Fruit fly (Drosophila melanogaster) whole organism, embryonic: ENCODE data around the gene DPCoAC.

Experiments used
- Antp ChIP-seq: fragments of 200-800 bp; sonication (Bioruptor generic); optimal IDR thresholded peaks from 3 replicates; lab custom pipeline; 2016; ENCODE audit warnings: missing biosample characterization, missing genetic modification characterization
- CG10147 ChIP-seq: fragments of 200-800 bp; sonication (Bioruptor generic); optimal IDR thresholded peaks from 2 replicates; lab custom pipeline; 2019; ENCODE audit warnings: missing biosample characterization, mild to moderate bottlenecking, missing genetic modification characterization, moderate library complexity
- CG11247 ChIP-seq: fragments of 200-800 bp; sonication (Bioruptor generic); IDR thresholded peaks from 2 replicates; pipeline ENCODE4 v1.3.6; 2022; ENCODE audit warnings: missing biosample characterization, missing genetic modification characterization
- CG11398 ChIP-seq: fragments of 200-800 bp; sonication (Bioruptor generic); optimal IDR thresholded peaks from 2 replicates; lab custom pipeline; 2016; ENCODE audit warnings: missing biosample characterization, missing genetic modification characterization
- CG14860 ChIP-seq: fragments of 200-800 bp; sonication (Bioruptor generic); IDR thresholded peaks from 3 replicates; pipeline ENCODE4 v1.3.6; 2022; ENCODE audit warnings: missing biosample characterization, missing genetic modification characterization; ENCODE audit not compliant: partially characterized antibody
- CG15696 ChIP-seq: fragments of 200-800 bp; sonication (Bioruptor generic); optimal IDR thresholded peaks from 2 replicates; lab custom pipeline; 2019; ENCODE audit warnings: missing biosample characterization, mild to moderate bottlenecking, missing genetic modification characterization, moderate library complexity
- CG1647 ChIP-seq: fragments of 200-800 bp; sonication (Bioruptor generic); optimal IDR thresholded peaks from 3 replicates; lab custom pipeline; 2016; ENCODE audit warnings: missing biosample characterization, missing genetic modification characterization
- CG17385 ChIP-seq: fragments of 200-800 bp; sonication (Bioruptor generic); optimal IDR thresholded peaks from 3 replicates; lab custom pipeline; 2018; ENCODE audit warnings: missing biosample characterization, mild to moderate bottlenecking, missing genetic modification characterization
- CG17829 ChIP-seq: fragments of 200-800 bp; optimal IDR thresholded peaks from 2 replicates; lab custom pipeline; 2019; ENCODE audit warnings: missing biosample characterization, mild to moderate bottlenecking, missing genetic modification characterization, moderate library complexity
- CG18599 ChIP-seq: fragments of 200-800 bp; sonication (Bioruptor generic); optimal IDR thresholded peaks from 3 replicates; lab custom pipeline; 2017; ENCODE audit warnings: missing biosample characterization, missing genetic modification characterization, mild to moderate bottlenecking, moderate library complexity, missing genetic modification reagents
- CG2712 ChIP-seq: fragments of 200-800 bp; optimal IDR thresholded peaks from 3 replicates; lab custom pipeline; 2019; ENCODE audit warnings: missing biosample characterization, mild to moderate bottlenecking, missing genetic modification characterization, moderate library complexity
- CG3163 ChIP-seq: fragments of 200-800 bp; sonication (Bioruptor generic); optimal IDR thresholded peaks from 3 replicates; lab custom pipeline; 2016; ENCODE audit warnings: missing biosample characterization, missing genetic modification characterization
- CG34422 ChIP-seq: fragments of 200-800 bp; sonication (Bioruptor generic); IDR thresholded peaks from 3 replicates; pipeline ENCODE4 v1.3.6; 2022; ENCODE audit warnings: missing biosample characterization, missing genetic modification characterization
- CG3995 ChIP-seq: fragments of 200-800 bp; sonication (Bioruptor generic); optimal IDR thresholded peaks from 3 replicates; lab custom pipeline; 2016; ENCODE audit warnings: missing biosample characterization, missing genetic modification characterization
- CG4328 ChIP-seq: fragments of 200-800 bp; sonication (Bioruptor generic); optimal IDR thresholded peaks from 3 replicates; lab custom pipeline; 2017; ENCODE audit warnings: missing biosample characterization, missing genetic modification reagents, missing genetic modification characterization
- CG5245 ChIP-seq: fragments of 200-800 bp; sonication (Bioruptor generic); optimal IDR thresholded peaks from 3 replicates; lab custom pipeline; 2016; ENCODE audit warnings: missing biosample characterization, missing genetic modification characterization
- CG6765 ChIP-seq: fragments of 200-800 bp; sonication (Bioruptor generic); optimal IDR thresholded peaks from 3 replicates; lab custom pipeline; 2017; ENCODE audit warnings: missing biosample characterization, mild to moderate bottlenecking, missing genetic modification characterization
- CG7357 ChIP-seq: fragments of 200-800 bp; sonication (Bioruptor generic); IDR thresholded peaks from 3 replicates; pipeline ENCODE4 v1.3.6; 2022; ENCODE audit warnings: missing biosample characterization, missing genetic modification characterization
- CG7928 ChIP-seq: fragments of 200-800 bp; sonication (Bioruptor generic); optimal IDR thresholded peaks from 2 replicates; lab custom pipeline; 2017; ENCODE audit warnings: missing biosample characterization, mild to moderate bottlenecking, missing genetic modification characterization
- CG8290 ChIP-seq, 3 experiments: fragments of 200-800 bp; sonication (Bioruptor generic); optimal IDR thresholded peaks; 2 replicates each; lab custom pipeline; 2016 to 2019; ENCODE audit warnings: missing biosample characterization in 3 of 3, missing genetic modification characterization in 3 of 3, mild to moderate bottlenecking in 2 of 3, moderate library complexity in 1 of 3
- CG8944 ChIP-seq: fragments of 200-800 bp; sonication (Bioruptor generic); optimal IDR thresholded peaks from 3 replicates; lab custom pipeline; 2016; ENCODE audit warnings: missing biosample characterization, missing genetic modification characterization
- CG9727 ChIP-seq: fragments of 200-800 bp; sonication (Bioruptor generic); optimal IDR thresholded peaks from 3 replicates; lab custom pipeline; 2017; ENCODE audit warnings: missing biosample characterization, mild to moderate bottlenecking, missing genetic modification characterization
- CrebB ChIP-seq: fragments of 200-800 bp; sonication (Bioruptor generic); optimal IDR thresholded peaks from 3 replicates; lab custom pipeline; 2018; ENCODE audit warnings: missing biosample characterization, mild to moderate bottlenecking, missing genetic modification characterization
- Dad ChIP-seq: fragments of 200-800 bp; sonication (Bioruptor generic); optimal IDR thresholded peaks from 3 replicates; lab custom pipeline; 2016; ENCODE audit warnings: missing biosample characterization, missing genetic modification characterization
- Deaf1 ChIP-seq: fragments of 200-800 bp; optimal IDR thresholded peaks from 3 replicates; lab custom pipeline; 2019; ENCODE audit warnings: missing biosample characterization, mild to moderate bottlenecking, missing genetic modification characterization, moderate library complexity
- E2f1 ChIP-seq: fragments of 200-800 bp; sonication (Bioruptor generic); IDR thresholded peaks from 2 replicates; pipeline ENCODE4 v1.3.6; 2022; ENCODE audit warnings: missing biosample characterization, missing genetic modification characterization
- HLH3B ChIP-seq: fragments of 200-800 bp; sonication (Bioruptor generic); IDR thresholded peaks from 2 replicates; pipeline ENCODE4 v1.3.6; 2022; ENCODE audit warnings: missing biosample characterization, missing genetic modification characterization
- Hr51 ChIP-seq, 2 experiments: fragments of 200-800 bp; sonication (Bioruptor generic); optimal IDR thresholded peaks; 2 replicates in 1 of 2; 3 replicates in 1 of 2; lab custom pipeline; 2016 to 2018; ENCODE audit warnings: missing biosample characterization in 2 of 2, missing genetic modification characterization in 2 of 2, mild to moderate bottlenecking in 1 of 2, moderate library complexity in 1 of 2
- Med ChIP-seq: fragments of 200-800 bp; sonication (Bioruptor generic); peaks from one replicate; lab custom pipeline; 2016; ENCODE audit warnings: missing biosample characterization, missing genetic modification characterization, mild to moderate bottlenecking, inconsistent platforms, moderate library complexity
- TFAM ChIP-seq: fragments of 200-800 bp; sonication (Bioruptor generic); optimal IDR thresholded peaks from 2 replicates; lab custom pipeline; 2017; ENCODE audit warnings: missing biosample characterization, missing genetic modification characterization, inconsistent platforms
- Vsx1 ChIP-seq: fragments of 200-800 bp; sonication (Bioruptor generic); optimal IDR thresholded peaks from 2 replicates; lab custom pipeline; 2017; ENCODE audit warnings: missing biosample characterization, mild to moderate bottlenecking, missing genetic modification characterization, missing genetic modification reagents
- chm ChIP-seq: fragments of 200-800 bp; sonication (Bioruptor generic); IDR thresholded peaks from 2 replicates; pipeline ENCODE4 v1.3.6; 2022; ENCODE audit warnings: missing biosample characterization, missing genetic modification characterization
- corto ChIP-seq: fragments of 200-800 bp; sonication (Bioruptor generic); optimal IDR thresholded peaks from 2 replicates; lab custom pipeline; 2016; ENCODE audit warnings: missing biosample characterization, mild to moderate bottlenecking, missing genetic modification characterization, moderate library complexity
- da ChIP-seq: fragments of 200-800 bp; sonication (Bioruptor generic); optimal IDR thresholded peaks from 2 replicates; lab custom pipeline; 2016; ENCODE audit warnings: missing biosample characterization, missing genetic modification characterization
- ewg ChIP-seq: fragments of 200-800 bp; sonication (Bioruptor generic); optimal IDR thresholded peaks from 3 replicates; lab custom pipeline; 2017; ENCODE audit warnings: mild to moderate bottlenecking, missing biosample characterization, missing genetic modification reagents, missing genetic modification characterization
- exex ChIP-seq: fragments of 200-800 bp; sonication (Bioruptor generic); optimal IDR thresholded peaks from 4 replicates; lab custom pipeline; 2018; ENCODE audit warnings: missing biosample characterization, mild to moderate bottlenecking, missing genetic modification characterization, moderate library complexity
- gem ChIP-seq: fragments of 200-800 bp; sonication (Bioruptor generic); optimal IDR thresholded peaks from 2 replicates; lab custom pipeline; 2019; ENCODE audit warnings: missing biosample characterization, mild to moderate bottlenecking, missing genetic modification characterization, moderate library complexity
- her ChIP-seq: fragments of 200-800 bp; sonication (Bioruptor generic); optimal IDR thresholded peaks from 2 replicates; lab custom pipeline; 2016; ENCODE audit warnings: missing biosample characterization, missing genetic modification characterization
- mam ChIP-seq: fragments of 200-800 bp; sonication (Bioruptor generic); optimal IDR thresholded peaks from 3 replicates; lab custom pipeline; 2016; ENCODE audit warnings: missing biosample characterization, missing genetic modification characterization
- nmo ChIP-seq: fragments of 200-800 bp; sonication (Bioruptor generic); optimal IDR thresholded peaks from 2 replicates; lab custom pipeline; 2018; ENCODE audit warnings: missing biosample characterization, mild to moderate bottlenecking, missing genetic modification characterization, moderate library complexity
- pnt ChIP-seq: fragments of 200-800 bp; sonication (Bioruptor generic); optimal IDR thresholded peaks from 3 replicates; lab custom pipeline; 2016; ENCODE audit warnings: missing biosample characterization, missing genetic modification characterization
- pzg ChIP-seq: fragments of 200-800 bp; sonication (Bioruptor generic); optimal IDR thresholded peaks from 3 replicates; lab custom pipeline; 2018; ENCODE audit warnings: missing biosample characterization, mild to moderate bottlenecking, missing genetic modification characterization, moderate library complexity
- sob ChIP-seq: fragments of 200-800 bp; sonication (Bioruptor generic); IDR thresholded peaks from 2 replicates; pipeline ENCODE4 v1.3.6; 2022; ENCODE audit warnings: missing biosample characterization, missing genetic modification characterization
- twi ChIP-seq: fragments of 200-800 bp; optimal IDR thresholded peaks from 2 replicates; lab custom pipeline; 2019; ENCODE audit warnings: missing biosample characterization, mild to moderate bottlenecking, missing genetic modification characterization, moderate library complexity
- unpg ChIP-seq: fragments of 200-800 bp; sonication (Bioruptor generic); optimal IDR thresholded peaks from 3 replicates; lab custom pipeline; 2018; ENCODE audit warnings: missing biosample characterization, mild to moderate bottlenecking, missing genetic modification characterization, moderate library complexity
- usp ChIP-seq: fragments of >200 bp; optimal IDR thresholded peaks from 2 replicates; lab custom pipeline; 2017; ENCODE audit warnings: missing biosample characterization, missing genetic modification characterization
- vfl ChIP-seq: fragments of 200-800 bp; sonication (Bioruptor generic); optimal IDR thresholded peaks from 2 replicates; lab custom pipeline; 2016; ENCODE audit warnings: missing biosample characterization, missing genetic modification characterization
- wdn ChIP-seq: fragments of 200-800 bp; sonication (Bioruptor generic); IDR thresholded peaks from 2 replicates; pipeline ENCODE4 v1.3.6; 2022; ENCODE audit warnings: missing biosample characterization, missing genetic modification characterization
- wek ChIP-seq: fragments of 200-800 bp; sonication (Bioruptor generic); optimal IDR thresholded peaks from 3 replicates; lab custom pipeline; 2018; ENCODE audit warnings: missing biosample characterization, mild to moderate bottlenecking, missing genetic modification characterization, moderate library complexity
- zen ChIP-seq: fragments of 200-800 bp; sonication (Bioruptor generic); optimal IDR thresholded peaks from 3 replicates; lab custom pipeline; 2018; ENCODE audit warnings: missing biosample characterization, mild to moderate bottlenecking, missing genetic modification characterization, moderate library complexity

Gene DPCoAC

dm6 chr3R:20574535-20574980 lies 17.1 kb upstream of the DPCoAC start (continued):
- TF ChIP-seq CG11247 (GFP tag; lab: Robert Waterston, UW) (no peak), CG11398 (peak; percentile 2), HLH3B (GFP tag; lab: Robert Waterston, UW) (no peak), CG34422 (peak; percentile 46; the same call in 1 of the 3 replicates), wek (peak; percentile 5), CG17829 (tag; lab: Kevin White, UChicago) (peak; percentile 65), unpg (peak; percentile 2), vfl (GFP tag; lab: Kevin White, UChicago) (peak; percentile 17), CG14860 (GFP tag; lab: Robert Waterston, UW) (no peak), CG3995 (GFP tag; lab: Kevin White, UChicago) (peak; percentile 44), CrebB (tag; lab: Kevin White, UChicago) (peak; percentile 52), exex (tag; lab: Kevin White, UChicago) (peak; percentile 82), ewg (GFP tag; lab: Kevin White, UChicago) (no peak), CG15696 (tag; lab: Kevin White, UChicago) (no peak), pnt (GFP tag; lab: Kevin White, UChicago) (no peak), CG8944 (GFP tag; lab: Kevin White, UChicago) (no peak), da (no peak), CG5245 (GFP tag; lab: Kevin White, UChicago) (no peak), Antp (GFP tag; lab: Kevin White, UChicago) (peak; percentile 19), CG10147 (GFP tag; lab: Kevin White, UChicago) (no peak), corto (GFP tag; lab: Kevin White, UChicago) (no peak), CG6765 (GFP tag; lab: Kevin White, UChicago) (peak; percentile 43), wdn (GFP tag; lab: Robert Waterston, UW) (peak; percentile 55; the same call in 1 of the 2 replicates), nmo (GFP tag; lab: Kevin White, UChicago) (no peak), CG18599 (peak; percentile 54), Hr51 (GFP tag; optimal IDR thresholded peaks at IDR 0.05; lab: Kevin White, UChicago) (no peak), Deaf1 (tag; lab: Kevin White, UChicago) (peak; percentile 53), zen (tag; lab: Kevin White, UChicago) (peak; percentile 36), pzg (GFP tag; lab: Kevin White, UChicago) (peak; percentile 12), CG3163 (peak; percentile 29), CG17385 (GFP tag; lab: Kevin White, UChicago) (peak; percentile 53), twi (tag; lab: Kevin White, UChicago) (no peak), mam (GFP tag; lab: Kevin White, UChicago) (no peak), her (GFP tag; lab: Kevin White, UChicago) (peak; percentile 57), usp (GFP tag; lab: Kevin White, UChicago) (no peak), CG9727 (GFP tag; lab: Kevin White, UChicago) (peak; percentile 17), CG1647 (GFP tag; lab: Kevin White, UChicago) (no peak), CG8290 (GFP tag; optimal IDR thresholded peaks at IDR 0.05; lab: Kevin White, UChicago) (no peak), CG8290 (tag; optimal IDR thresholded peaks at IDR 0.05; lab: Kevin White, UChicago) (peak in 1 of 2 experiments; percentile 62), CG4328 (GFP tag; lab: Kevin White, UChicago) (peak; percentile 32), CG2712 (tag; lab: Kevin White, UChicago) (peak; percentile 4), TFAM (GFP tag; lab: Kevin White, UChicago) (no peak), E2f1 (peak; percentile 31; the same call in 1 of the 2 replicates), gem (no peak), CG7928 (GFP tag; lab: Kevin White, UChicago) (peak; percentile 62), CG7357 (GFP tag; lab: Robert Waterston, UW) (no peak), chm (GFP tag; lab: Robert Waterston, UW) (peak; percentile 62), Med (GFP tag; lab: Kevin White, UChicago) (peak; percentile 92), Vsx1 (GFP tag; lab: Kevin White, UChicago) (no peak), Dad (GFP tag; lab: Kevin White, UChicago) (no peak), sob (GFP tag; lab: Robert Waterston, UW) (peak; percentile 34; the same call in 1 of the 2 replicates)
